Fruit fly (Drosophila melanogaster): ENCODE measurements around the gene COX6AL2.

The COX6AL2 gene

DNA sequence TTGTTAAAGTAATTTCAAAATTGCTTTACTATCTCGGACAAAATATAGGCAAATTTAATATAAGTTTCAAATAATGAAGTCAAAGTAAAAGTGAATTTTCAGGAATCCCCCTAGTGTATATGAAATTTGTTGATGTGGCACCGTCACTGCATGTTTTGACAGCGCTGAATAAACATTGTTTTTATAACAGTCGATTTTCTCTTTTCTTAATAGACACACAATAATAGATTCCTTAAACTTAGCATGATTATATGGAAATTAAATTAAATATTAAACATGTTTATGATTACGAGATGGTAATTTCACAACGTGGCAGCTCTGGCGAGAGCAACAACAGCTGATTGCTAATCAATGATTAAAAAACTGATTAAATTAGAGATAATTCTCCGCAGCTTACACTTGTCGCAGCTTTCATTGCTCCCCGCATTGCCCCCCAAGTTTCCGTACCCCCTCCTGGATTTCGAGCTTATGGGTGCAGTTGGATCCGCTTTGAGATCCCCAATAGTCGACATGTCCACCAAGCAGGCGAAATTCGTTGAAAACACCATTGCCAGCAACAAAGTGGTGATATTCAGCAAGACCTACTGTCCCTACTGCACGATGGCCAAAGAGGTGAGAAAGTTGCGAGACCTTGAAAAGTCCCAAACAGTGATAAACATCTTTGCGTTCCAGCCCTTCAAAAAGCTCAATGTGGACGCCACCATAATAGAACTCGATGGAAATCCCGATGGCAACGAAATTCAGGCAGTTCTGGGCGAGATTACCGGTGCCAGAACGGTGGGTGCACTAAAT is 44.7 kb downstream of the COX6AL2 start, which contains the start of gene Grx1 (continued):
- TF ChIP-seq cg (GFP tag; optimal IDR thresholded peaks at IDR 0.05) (no peak), ftz-f1 (GFP tag; optimal IDR thresholded peaks at IDR 0.05) (peak; percentile 60)

DNA sequence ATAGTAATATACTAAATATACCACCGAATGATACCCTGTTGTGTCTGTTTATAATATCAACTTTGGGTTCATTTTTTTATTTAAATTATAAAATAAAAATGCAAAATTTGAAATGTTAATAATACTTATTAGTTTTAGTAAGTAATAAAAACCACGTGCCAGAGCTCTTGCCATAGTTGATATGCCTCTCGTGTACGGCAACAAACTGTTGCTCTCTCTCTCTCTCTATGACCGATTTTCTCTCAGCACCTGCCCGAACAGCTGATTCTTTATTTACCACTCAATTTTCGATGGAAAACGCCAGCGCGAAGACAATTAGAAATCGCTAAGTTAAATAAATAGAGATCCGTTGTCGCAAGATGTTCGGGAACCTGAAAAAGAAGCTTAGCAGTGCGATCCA is 46.4 kb downstream of the COX6AL2 start, which contains the start of gene Dysb:
TSS of gene Dysb (plus strand) at position 251 of the 400 bp plus-strand sequence.
- TF ChIP-seq Max (GFP tag; optimal IDR thresholded peaks at IDR 0.05), result peak; percentile 67
- no peak for TF ChIP-seq bigmax (GFP tag; optimal IDR thresholded peaks at IDR 0.05)
- TF ChIP-seq CG11398 (GFP tag; optimal IDR thresholded peaks at IDR 0.05), result peak; percentile 58
- no peak for TF ChIP-seq D (optimal IDR thresholded peaks at IDR 0.05)
- peak; percentile 80 for TF ChIP-seq D (GFP tag; optimal IDR thresholded peaks at IDR 0.05)
- no peak; the same call in 1 of the 2 replicates for TF ChIP-seq sens-2 (GFP tag; IDR thresholded peaks at IDR 0.05)
- TF ChIP-seq Meics (GFP tag; optimal IDR thresholded peaks at IDR 0.05), result peak; percentile 89
- TF ChIP-seq HHEX (GFP tag; optimal IDR thresholded peaks at IDR 0.05), result peak; percentile 83
- peak; percentile 64 for TF ChIP-seq Deaf1 (tag; optimal IDR thresholded peaks at IDR 0.05)
- peak; percentile 12 for TF ChIP-seq CG3163 (GFP tag; optimal IDR thresholded peaks at IDR 0.05)
- TF ChIP-seq sc (optimal IDR thresholded peaks at IDR 0.05), result no peak
- TF ChIP-seq sc (GFP tag; optimal IDR thresholded peaks at IDR 0.05), result peak; percentile 66
- no peak for TF ChIP-seq CG7963 (GFP tag; IDR thresholded peaks at IDR 0.05; ENCODE audit: partially characterized antibody)
- peak; percentile 91 for TF ChIP-seq PHDP (tag; optimal IDR thresholded peaks at IDR 0.05)
- TF ChIP-seq CG1602 (GFP tag; optimal IDR thresholded peaks at IDR 0.05), result peak; percentile 78
- peak; percentile 65 for TF ChIP-seq CG33557 (GFP tag; optimal IDR thresholded peaks at IDR 0.05)
- no peak; the same call in none of the 2 replicates for TF ChIP-seq CG11085 (GFP tag; IDR thresholded peaks at IDR 0.05)
- TF ChIP-seq Jarid2 (GFP tag; optimal IDR thresholded peaks at IDR 0.05), result peak; percentile 51
- TF ChIP-seq Six4 (GFP tag; optimal IDR thresholded peaks at IDR 0.05), result peak; percentile 72
- peak; percentile 95 for TF ChIP-seq Xrp1 (GFP tag; IDR thresholded peaks at IDR 0.05)
- TF ChIP-seq CG2678 (tag; optimal IDR thresholded peaks at IDR 0.05), result peak; percentile 90
- TF ChIP-seq salm (tag; optimal IDR thresholded peaks at IDR 0.05), result peak; percentile 84
- TF ChIP-seq Med (GFP tag), result peak; percentile 87
- peak; percentile 89 for TF ChIP-seq CoRest (tag; optimal IDR thresholded peaks at IDR 0.05)
- peak; percentile 84 for TF ChIP-seq lilli (GFP tag; optimal IDR thresholded peaks at IDR 0.05)
- peak; percentile 91 for TF ChIP-seq Fer3 (tag; optimal IDR thresholded peaks at IDR 0.05)
- TF ChIP-seq ewg (GFP tag; optimal IDR thresholded peaks at IDR 0.05), result peak; percentile 76
- TF ChIP-seq Fer2 (tag; optimal IDR thresholded peaks at IDR 0.05), result peak; percentile 72
- peak; percentile 73 for TF ChIP-seq psq (GFP tag; optimal IDR thresholded peaks at IDR 0.05)
- peak; percentile 36 for TF ChIP-seq CG9609 (GFP tag; optimal IDR thresholded peaks at IDR 0.05)
- TF ChIP-seq CG2129 (GFP tag; IDR thresholded peaks at IDR 0.05; ENCODE audit: partially characterized antibody), result no peak
- peak; percentile 76 for TF ChIP-seq CG4707 (GFP tag; optimal IDR thresholded peaks at IDR 0.05)
- TF ChIP-seq luna (GFP tag; optimal IDR thresholded peaks at IDR 0.05), result peak; percentile 22
- peak; percentile 91 for TF ChIP-seq CG12659 (GFP tag; optimal IDR thresholded peaks at IDR 0.05)
- TF ChIP-seq oc (tag; optimal IDR thresholded peaks at IDR 0.05), result peak; percentile 88
- TF ChIP-seq eyg (GFP tag; optimal IDR thresholded peaks at IDR 0.05), result peak; percentile 46
- no peak for TF ChIP-seq hkb (optimal IDR thresholded peaks at IDR 0.05)
- peak; percentile 95 for TF ChIP-seq hkb (GFP tag; IDR thresholded peaks at IDR 0.05)
- TF ChIP-seq CG6683 (GFP tag; optimal IDR thresholded peaks at IDR 0.05), result peak; percentile 73
- no peak; the same call in 2 of the 3 replicates for TF ChIP-seq sr (GFP tag; IDR thresholded peaks at IDR 0.05)
- TF ChIP-seq gcm (GFP tag; optimal IDR thresholded peaks at IDR 0.05), result peak; percentile 93
- no peak for TF ChIP-seq CG1792 (GFP tag; optimal IDR thresholded peaks at IDR 0.05)
- peak; percentile 27 for TF ChIP-seq CG17912 (GFP tag; optimal IDR thresholded peaks at IDR 0.05)
- peak; percentile 63 for TF ChIP-seq Mad (GFP tag; optimal IDR thresholded peaks at IDR 0.05)
- TF ChIP-seq CG34376 (GFP tag; optimal IDR thresholded peaks at IDR 0.05), result peak; percentile 88

All from whole organism, embryonic.